Worm (Caenorhabditis elegans) whole organism, late embryonic: Measurements from ENCODE around the gene ceh-92.

ENCODE experiments used
- F13H6.1 ChIP-seq: sonication (generic microtip); optimal IDR thresholded peaks from 2 replicates; lab custom pipeline; 2016; ENCODE audit warnings: missing genetic modification characterization, missing compliant biosample characterization
- ceh-34 ChIP-seq: sonication (generic microtip); optimal IDR thresholded peaks from 2 replicates; lab custom pipeline; 2016; ENCODE audit warnings: mild to moderate bottlenecking, missing genetic modification characterization, missing compliant biosample characterization
- ceh-48 ChIP-seq: sonication (generic microtip); optimal IDR thresholded peaks from 2 replicates; lab custom pipeline; 2016; ENCODE audit warnings: missing genetic modification characterization, inconsistent platforms, missing compliant biosample characterization
- che-1 ChIP-seq: sonication (generic microtip); optimal IDR thresholded peaks from 2 replicates; lab custom pipeline; 2016; ENCODE audit warnings: mild to moderate bottlenecking, missing genetic modification characterization, missing compliant biosample characterization
- dve-1 ChIP-seq: sonication (generic microtip); optimal IDR thresholded peaks from 2 replicates; lab custom pipeline; 2017; ENCODE audit warnings: antibody characterized with exemption, mild to moderate bottlenecking, missing genetic modification characterization, missing compliant biosample characterization
- elt-2 ChIP-seq: sonication (generic microtip); optimal IDR thresholded peaks from 2 replicates; lab custom pipeline; 2016; ENCODE audit warnings: missing genetic modification reagents, missing genetic modification characterization, missing compliant biosample characterization
- fkh-10 ChIP-seq: fragments of 150-350 bp; optimal IDR thresholded peaks from 2 replicates; lab custom pipeline; 2014; ENCODE audit warnings: missing biosample characterization, missing genetic modification reagents, missing genetic modification characterization
- hlh-30 ChIP-seq: sonication (generic microtip); optimal IDR thresholded peaks from 2 replicates; lab custom pipeline; 2017; ENCODE audit warnings: antibody characterized with exemption, missing genetic modification characterization, missing compliant biosample characterization; ENCODE audit not compliant: insufficient read depth
- hlh-6 ChIP-seq: sonication (generic microtip); optimal IDR thresholded peaks from 2 replicates; lab custom pipeline; 2016; ENCODE audit warnings: missing genotype, missing genetic modification characterization, missing compliant biosample characterization
- nhr-11 ChIP-seq: fragments of 150-350 bp; optimal IDR thresholded peaks from 2 replicates; lab custom pipeline; 2014; ENCODE audit warnings: missing biosample characterization, missing genetic modification characterization
- pha-4 ChIP-seq: fragments of 150-350 bp; optimal IDR thresholded peaks from 2 replicates; lab custom pipeline; 2018; ENCODE audit warnings: missing biosample characterization, missing genetic modification reagents, missing genetic modification characterization
- rnt-1 ChIP-seq: sonication (generic microtip); optimal IDR thresholded peaks from 2 replicates; lab custom pipeline; 2016; ENCODE audit warnings: missing genetic modification characterization, missing compliant biosample characterization
- tbx-2 ChIP-seq: sonication (generic microtip); optimal IDR thresholded peaks from 2 replicates; lab custom pipeline; 2016; ENCODE audit warnings: missing genetic modification characterization, missing compliant biosample characterization
- unc-42 ChIP-seq: sonication (generic microtip); optimal IDR thresholded peaks from 2 replicates; lab custom pipeline; 2016; ENCODE audit warnings: missing genotype, missing genetic modification characterization, missing compliant biosample characterization

- TF ChIP-seq nhr-11 = no peak
- no peak for TF ChIP-seq rnt-1 (tag; lab: Kevin White, UChicago)
- no peak for TF ChIP-seq fkh-10 (GFP tag; lab: Kevin White, UChicago)
- TF ChIP-seq ceh-48 (tag; lab: Kevin White, UChicago) = no peak
- no peak for TF ChIP-seq pha-4 (tag; lab: Kevin White, UChicago)
- no peak for TF ChIP-seq unc-42 (tag; lab: Kevin White, UChicago)
- no peak for TF ChIP-seq F13H6.1 (tag; lab: Kevin White, UChicago)
- TF ChIP-seq tbx-2 (tag; lab: Kevin White, UChicago) = no peak
- no peak for TF ChIP-seq dve-1 (tag; lab: Kevin White, UChicago)
- no peak for TF ChIP-seq hlh-6 (tag; lab: Kevin White, UChicago)
- no peak for TF ChIP-seq ceh-34 (tag; lab: Kevin White, UChicago)
- no peak for TF ChIP-seq che-1 (tag; lab: Kevin White, UChicago)
- TF ChIP-seq hlh-30 (tag; lab: Kevin White, UChicago) = no peak
- TF ChIP-seq elt-2 (tag; lab: Kevin White, UChicago) = no peak
Measured at ce11 chrIII:11624838-11625292, 43.5 kb downstream of the ceh-92 start, which contains the start of gene gly-8.
